Worm (Caenorhabditis elegans) whole organism, L3 larva: ENCODE data around the gene F31E8.4.

Experiments
- R02D3.7 ChIP-seq: fragments of 150-350 bp; optimal IDR thresholded peaks from 2 replicates; lab custom pipeline; 2014; ENCODE audit warnings: missing biosample characterization, missing genetic modification characterization
- ZK546.5 ChIP-seq: sonication (generic microtip); optimal IDR thresholded peaks from 2 replicates; lab custom pipeline; 2017; ENCODE audit warnings: missing biosample characterization, missing genetic modification characterization
- ama-1 ChIP-seq: fragments of 150-350 bp; optimal IDR thresholded peaks from 2 replicates; lab custom pipeline; 2018
- ceh-16 ChIP-seq: sonication (generic microtip); optimal IDR thresholded peaks from 2 replicates; lab custom pipeline; 2017; ENCODE audit warnings: missing biosample characterization, missing genetic modification characterization
- ceh-28 ChIP-seq: fragments of 150-350 bp; optimal IDR thresholded peaks from 2 replicates; lab custom pipeline; 2014; ENCODE audit warnings: missing biosample characterization, missing genetic modification reagents, missing genetic modification characterization
- ceh-82 ChIP-seq: fragments of 150-350 bp; optimal IDR thresholded peaks from 2 replicates; lab custom pipeline; 2014; ENCODE audit warnings: missing biosample characterization, missing genetic modification characterization
- daf-12 ChIP-seq: fragments of 150-350 bp; optimal IDR thresholded peaks from 2 replicates; lab custom pipeline; 2014; ENCODE audit warnings: missing biosample characterization, missing genetic modification reagents, missing genetic modification characterization
- egl-27 ChIP-seq: sonication (generic microtip); optimal IDR thresholded peaks from 4 replicates; lab custom pipeline; 2017; ENCODE audit warnings: missing biosample characterization, missing genetic modification reagents, missing genetic modification characterization
- egl-5 ChIP-seq: fragments of 150-350 bp; optimal IDR thresholded peaks from 2 replicates; lab custom pipeline; 2017; ENCODE audit warnings: missing biosample characterization, missing genetic modification reagents, missing genetic modification characterization, inconsistent platforms
- elt-1 ChIP-seq: fragments of 150-350 bp; optimal IDR thresholded peaks from 2 replicates; lab custom pipeline; 2014; ENCODE audit warnings: missing biosample characterization, missing genetic modification characterization
- elt-2 ChIP-seq: sonication (generic microtip); optimal IDR thresholded peaks from 2 replicates; lab custom pipeline; 2016; ENCODE audit warnings: missing genetic modification reagents, mild to moderate bottlenecking, missing genetic modification characterization, missing compliant biosample characterization
- elt-3 ChIP-seq, 3 experiments: fragments of 150-350 bp in 1 of 3; sonication (generic microtip) in 2 of 3; optimal IDR thresholded peaks; 2 replicates in 2 of 3; 4 replicates in 1 of 3; lab custom pipeline; 2014 to 2017; ENCODE audit warnings: missing biosample characterization in 3 of 3, missing genetic modification characterization in 3 of 3
- eor-1 ChIP-seq, 2 experiments: fragments of 150-350 bp; optimal IDR thresholded peaks; 2 replicates each; lab custom pipeline; 2014 to 2018; ENCODE audit warnings: missing biosample characterization in 2 of 2, missing genetic modification characterization in 2 of 2
- fkh-10 ChIP-seq: sonication (generic microtip); optimal IDR thresholded peaks from 2 replicates; lab custom pipeline; 2017; ENCODE audit warnings: missing biosample characterization, missing genetic modification reagents, missing genetic modification characterization
- fkh-2 ChIP-seq: fragments of 150-350 bp; optimal IDR thresholded peaks from 2 replicates; lab custom pipeline; 2014; ENCODE audit warnings: missing biosample characterization, missing genetic modification reagents, missing genetic modification characterization
- fos-1 ChIP-seq: fragments of 150-350 bp; optimal IDR thresholded peaks from 2 replicates; lab custom pipeline; 2014; ENCODE audit warnings: missing biosample characterization, missing genetic modification characterization
- hmg-11 ChIP-seq: sonication (generic microtip); optimal IDR thresholded peaks from 2 replicates; lab custom pipeline; 2016; ENCODE audit warnings: missing genetic modification characterization, missing compliant biosample characterization
- jun-1 ChIP-seq: fragments of 150-350 bp; optimal IDR thresholded peaks from 2 replicates; lab custom pipeline; 2014; ENCODE audit warnings: missing biosample characterization, missing genetic modification reagents, missing genetic modification characterization
- lin-15B ChIP-seq: fragments of 150-350 bp; optimal IDR thresholded peaks from 2 replicates; lab custom pipeline; 2014; ENCODE audit warnings: missing biosample characterization, missing genetic modification characterization
- lin-39 ChIP-seq: fragments of 150-350 bp; optimal IDR thresholded peaks from 2 replicates; lab custom pipeline; 2018; ENCODE audit warnings: missing biosample characterization, missing genetic modification reagents, missing genetic modification characterization
- lsy-12 ChIP-seq: sonication (generic microtip); optimal IDR thresholded peaks from 2 replicates; lab custom pipeline; 2016; ENCODE audit warnings: mild to moderate bottlenecking, missing genetic modification characterization, missing compliant biosample characterization
- mdl-1 ChIP-seq: fragments of 150-350 bp; optimal IDR thresholded peaks from 2 replicates; lab custom pipeline; 2014; ENCODE audit warnings: missing biosample characterization, missing genetic modification characterization
- mml-1 ChIP-seq: fragments of 150-350 bp; sonication (generic microtip); optimal IDR thresholded peaks from 3 replicates; lab custom pipeline; 2014; ENCODE audit warnings: missing biosample characterization, missing genetic modification characterization
- nfya-1 ChIP-seq: sonication (generic microtip); optimal IDR thresholded peaks from 2 replicates; lab custom pipeline; 2017; ENCODE audit warnings: missing genetic modification characterization, mild to moderate bottlenecking, missing compliant biosample characterization, antibody characterized with exemption, moderate library complexity; ENCODE audit not compliant: insufficient read depth
- nhr-11 ChIP-seq: fragments of 150-350 bp; optimal IDR thresholded peaks from 2 replicates; lab custom pipeline; 2014; ENCODE audit warnings: missing biosample characterization, missing genetic modification characterization
- nhr-23 ChIP-seq: fragments of 150-350 bp; optimal IDR thresholded peaks from 2 replicates; lab custom pipeline; 2014; ENCODE audit warnings: missing biosample characterization, missing genetic modification reagents, missing genetic modification characterization
- nhr-237 ChIP-seq: fragments of 150-350 bp; optimal IDR thresholded peaks from 2 replicates; lab custom pipeline; 2014; ENCODE audit warnings: missing biosample characterization, missing genetic modification characterization
- nhr-25 ChIP-seq: sonication (generic microtip); optimal IDR thresholded peaks from 2 replicates; lab custom pipeline; 2017; ENCODE audit warnings: missing biosample characterization, missing genetic modification characterization
- nhr-28 ChIP-seq: fragments of 150-350 bp; optimal IDR thresholded peaks from 2 replicates; lab custom pipeline; 2014; ENCODE audit warnings: missing biosample characterization, missing genetic modification characterization
- nhr-43 ChIP-seq: sonication (generic microtip); optimal IDR thresholded peaks from 2 replicates; lab custom pipeline; 2016; ENCODE audit warnings: mild to moderate bottlenecking, missing genetic modification characterization, missing compliant biosample characterization; ENCODE audit not compliant: poor library complexity, severe bottlenecking
- nhr-67 ChIP-seq: fragments of 150-350 bp; optimal IDR thresholded peaks from 2 replicates; lab custom pipeline; 2014; ENCODE audit warnings: missing biosample characterization, missing genetic modification characterization
- nhr-76 ChIP-seq: fragments of 150-350 bp; sonication (generic microtip); optimal IDR thresholded peaks from 5 replicates; lab custom pipeline; 2014; ENCODE audit warnings: missing biosample characterization, missing genetic modification characterization
- nhr-77 ChIP-seq: fragments of 150-350 bp; optimal IDR thresholded peaks from 2 replicates; lab custom pipeline; 2014; ENCODE audit warnings: missing biosample characterization, missing genetic modification characterization
- pha-4 ChIP-seq: fragments of 150-350 bp; optimal IDR thresholded peaks from 2 replicates; lab custom pipeline; 2014; ENCODE audit warnings: missing biosample characterization, missing genetic modification reagents, missing genetic modification characterization
- pqm-1 ChIP-seq: fragments of 150-350 bp; optimal IDR thresholded peaks from 2 replicates; lab custom pipeline; 2017; ENCODE audit warnings: missing biosample characterization, missing genetic modification characterization, inconsistent platforms
- sea-2 ChIP-seq: fragments of 150-350 bp; sonication (generic microtip); optimal IDR thresholded peaks from 4 replicates; lab custom pipeline; 2014; ENCODE audit warnings: missing biosample characterization, missing genetic modification reagents, missing genetic modification characterization
- skn-1 ChIP-seq: fragments of 150-350 bp; optimal IDR thresholded peaks from 2 replicates; lab custom pipeline; 2014; ENCODE audit warnings: missing biosample characterization, missing genetic modification characterization
- snpc-4 ChIP-seq: fragments of 150-350 bp; optimal IDR thresholded peaks from 2 replicates; lab custom pipeline; 2014; ENCODE audit warnings: missing biosample characterization, missing genetic modification characterization
- unc-39 ChIP-seq: sonication (generic microtip); optimal IDR thresholded peaks from 4 replicates; lab custom pipeline; 2017; ENCODE audit warnings: missing biosample characterization, missing genetic modification characterization
- unc-62 ChIP-seq: fragments of 150-350 bp; sonication (generic microtip); optimal IDR thresholded peaks from 4 replicates; lab custom pipeline; 2014; ENCODE audit warnings: missing biosample characterization, missing genetic modification reagents, missing genetic modification characterization
- zag-1 ChIP-seq: fragments of 150-350 bp; optimal IDR thresholded peaks from 2 replicates; lab custom pipeline; 2014; ENCODE audit warnings: missing biosample characterization, missing genetic modification characterization
- ztf-11 ChIP-seq: fragments of 150-350 bp; optimal IDR thresholded peaks from 2 replicates; lab custom pipeline; 2014; ENCODE audit warnings: missing biosample characterization, missing genetic modification characterization
- ztf-4 ChIP-seq: fragments of 150-350 bp; optimal IDR thresholded peaks from 2 replicates; lab custom pipeline; 2014; ENCODE audit warnings: missing biosample characterization, missing genetic modification characterization

F31E8.4 gene

ce11 chrII:6788672-6789298, 11.2 kb downstream of the F31E8.4 start, which contains the start of gene T13C2.3:
TSS of gene T13C2.3 (plus strand) at chrII:6789248.
- no peak for TF ChIP-seq fkh-10
- no peak for TF ChIP-seq unc-62
- no peak for TF ChIP-seq nhr-67 (tag; lab: Kevin White, UChicago)
- no peak for TF ChIP-seq lsy-12 (tag; lab: Kevin White, UChicago)
- no peak for TF ChIP-seq ztf-11 (tag; lab: Kevin White, UChicago)
- no peak for TF ChIP-seq ama-1 (lab: Kevin White, UChicago)
- TF ChIP-seq ceh-16 = no peak
- TF ChIP-seq ceh-82 (tag; lab: Kevin White, UChicago) = no peak
- no peak for TF ChIP-seq nhr-43 (tag; lab: Kevin White, UChicago)
- TF ChIP-seq lin-15B = no peak
- TF ChIP-seq nhr-77 (tag; lab: Kevin White, UChicago) = no peak
- no peak for TF ChIP-seq unc-39 (tag; lab: Kevin White, UChicago)
- no peak for TF ChIP-seq lin-39 (tag; lab: Kevin White, UChicago)
- no peak for TF ChIP-seq jun-1 (tag; lab: Kevin White, UChicago)
- no peak for TF ChIP-seq nfya-1
- TF ChIP-seq fkh-2 (tag; lab: Kevin White, UChicago) = no peak
- no peak for TF ChIP-seq elt-1
- no peak for TF ChIP-seq ztf-4 (tag; lab: Kevin White, UChicago)

ce11 chrII:6783377-6783829, 16.6 kb downstream of the F31E8.4 start, which contains the start of gene gldi-2:
TSS of gene gldi-2 (plus strand) at chrII:6783427.
- TF ChIP-seq ZK546.5 (tag; lab: Kevin White, UChicago) (no peak), skn-1 (tag; lab: Kevin White, UChicago) (no peak), egl-27 (tag; lab: Kevin White, UChicago) (no peak), zag-1 (tag; lab: Kevin White, UChicago) (no peak), elt-1 (no peak), nhr-11 (tag; lab: Kevin White, UChicago) (no peak), nhr-76 (tag; lab: Kevin White, UChicago) (no peak), fos-1 (tag; lab: Kevin White, UChicago) (no peak), pqm-1 (tag; lab: Kevin White, UChicago) (no peak), ztf-11 (tag; lab: Kevin White, UChicago) (no peak), pha-4 (no peak), nhr-23 (tag; lab: Kevin White, UChicago) (no peak), egl-5 (no peak)

- TF ChIP-seq ztf-11 (tag; lab: Kevin White, UChicago) (no peak), nhr-76 (tag; lab: Kevin White, UChicago) (no peak), elt-1 (no peak), egl-27 (tag; lab: Kevin White, UChicago) (no peak), nfya-1 (peak; percentile 81), sea-2 (no peak), lin-39 (tag; lab: Kevin White, UChicago) (peak; percentile 57), nhr-43 (tag; lab: Kevin White, UChicago) (no peak), ztf-4 (tag; lab: Kevin White, UChicago) (no peak), nhr-23 (tag; lab: Kevin White, UChicago) (peak; percentile 19), hmg-11 (no peak), nhr-237 (tag; lab: Kevin White, UChicago) (no peak), skn-1 (tag; lab: Kevin White, UChicago) (no peak), ceh-16 (no peak), pqm-1 (tag; lab: Kevin White, UChicago) (no peak), fos-1 (tag; lab: Kevin White, UChicago) (no peak), daf-12 (tag; lab: Kevin White, UChicago) (no peak), fkh-10 (peak; percentile 0), lin-15B (peak; percentile 77), ZK546.5 (tag; lab: Kevin White, UChicago) (no peak), R02D3.7 (tag; lab: Kevin White, UChicago) (no peak), nhr-11 (tag; lab: Kevin White, UChicago) (peak; percentile 26), nhr-28 (tag; lab: Kevin White, UChicago) (no peak), mdl-1 (tag; lab: Kevin White, UChicago) (no peak), jun-1 (tag; lab: Kevin White, UChicago) (peak; percentile 11), elt-3 (tag; optimal IDR thresholded peaks at IDR 0.05; lab: Kevin White, UChicago) (no peak), nhr-25 (tag; lab: Kevin White, UChicago) (peak; percentile 62), elt-2 (tag; lab: Kevin White, UChicago) (peak; percentile 27), unc-39 (tag; lab: Kevin White, UChicago) (no peak), mml-1 (tag; lab: Kevin White, UChicago) (no peak), snpc-4 (tag; lab: Kevin White, UChicago) (peak; percentile 48), nhr-67 (tag; lab: Kevin White, UChicago) (no peak), lsy-12 (tag; lab: Kevin White, UChicago) (no peak), egl-5 (peak; percentile 26), ceh-28 (peak; percentile 83), ama-1 (lab: Kevin White, UChicago) (no peak), eor-1 (tag; optimal IDR thresholded peaks at IDR 0.05; lab: Kevin White, UChicago) (no peak), pha-4 (peak; percentile 77), ceh-82 (tag; lab: Kevin White, UChicago) (no peak)
Observed at ce11 chrII:6782738-6783163, 17.2 kb downstream of the F31E8.4 start.
